Fruit fly (Drosophila melanogaster): ENCODE measurements around the gene Unc-76.

The Unc-76 gene

DNA sequence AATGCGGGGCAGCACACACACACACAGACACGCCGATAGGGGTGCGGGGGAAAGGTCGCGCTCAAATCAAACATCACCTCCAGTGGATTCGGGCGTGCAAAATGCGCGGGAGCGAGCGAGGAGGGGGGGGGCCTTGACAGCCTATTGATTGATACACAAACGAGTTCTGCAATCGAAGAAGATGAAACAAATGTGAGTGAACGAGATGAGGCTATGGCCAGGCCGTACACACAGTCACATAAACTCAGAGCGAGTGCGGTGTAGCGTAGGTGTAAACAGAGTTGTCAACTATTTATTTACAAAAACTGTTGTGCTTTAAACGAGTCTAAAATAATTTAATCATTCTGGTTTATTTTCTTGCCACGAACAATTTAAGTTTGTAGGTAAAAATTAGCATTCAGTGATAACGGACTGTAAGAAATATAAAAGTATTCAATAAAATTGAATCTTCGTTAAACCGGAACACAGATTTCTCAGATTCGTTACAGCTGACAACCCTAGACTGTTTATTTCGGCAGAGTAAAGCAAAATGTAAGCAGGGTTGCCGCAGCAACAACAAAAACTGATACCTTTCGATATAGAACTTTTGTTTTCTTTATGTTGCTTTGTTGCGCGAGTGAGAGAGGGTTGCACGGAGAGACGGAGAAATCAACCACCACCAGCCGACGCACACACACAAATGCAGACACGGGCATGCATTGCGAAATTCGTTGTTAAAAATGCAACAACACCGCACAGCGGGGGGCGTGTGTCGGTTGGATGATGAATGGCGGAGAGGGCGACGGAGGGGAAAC lies 54.8 kb downstream of the Unc-76 start (continued):
- peak; percentile 92 for TF ChIP-seq CG14710 (tag; optimal IDR thresholded peaks at IDR 0.05)
- peak; percentile 85 for TF ChIP-seq az2 (GFP tag; optimal IDR thresholded peaks at IDR 0.05)
- TF ChIP-seq ATbp (GFP tag; optimal IDR thresholded peaks at IDR 0.05), result peak; percentile 76
- TF ChIP-seq CG30403 (GFP tag; optimal IDR thresholded peaks at IDR 0.05), result peak; percentile 89
- TF ChIP-seq CG10209 (GFP tag; optimal IDR thresholded peaks at IDR 0.05), result peak; percentile 90
- TF ChIP-seq CG33557 (GFP tag; optimal IDR thresholded peaks at IDR 0.05), result peak; percentile 91
- TF ChIP-seq CG17359 (tag; optimal IDR thresholded peaks at IDR 0.05), result peak; percentile 90
- peak; percentile 64 for TF ChIP-seq NC2β (GFP tag; optimal IDR thresholded peaks at IDR 0.05)
- TF ChIP-seq her (GFP tag; optimal IDR thresholded peaks at IDR 0.05), result peak; percentile 62
- TF ChIP-seq so (GFP tag; IDR thresholded peaks at IDR 0.05), result peak; percentile 80
- TF ChIP-seq CG6272 (GFP tag; IDR thresholded peaks at IDR 0.05), result peak; percentile 61
- TF ChIP-seq emc (GFP tag; optimal IDR thresholded peaks at IDR 0.05), result peak; percentile 66
- peak; percentile 75 for TF ChIP-seq CG34422 (GFP tag; IDR thresholded peaks at IDR 0.05)
- TF ChIP-seq CG17829 (tag; optimal IDR thresholded peaks at IDR 0.05), result peak; percentile 94
- peak; percentile 76 for TF ChIP-seq CG8359 (GFP tag; optimal IDR thresholded peaks at IDR 0.05; ENCODE audit: borderline replicate concordance)
- TF ChIP-seq Hand (GFP tag; optimal IDR thresholded peaks at IDR 0.05), result peak; percentile 90
- TF ChIP-seq CG17612 (GFP tag; IDR thresholded peaks at IDR 0.05), result peak; percentile 28; the same call in 1 of the 2 replicates
- no peak for TF ChIP-seq CG8478 (optimal IDR thresholded peaks at IDR 0.05)
- TF ChIP-seq mam (GFP tag; optimal IDR thresholded peaks at IDR 0.05), result peak; percentile 86
- peak; percentile 79 for TF ChIP-seq CG14050 (GFP tag; IDR thresholded peaks at IDR 0.05)
- TF ChIP-seq CG15479 (GFP tag; optimal IDR thresholded peaks at IDR 0.05), result peak; percentile 59
- TF ChIP-seq CG11093 (GFP tag; IDR thresholded peaks at IDR 0.05), result peak; percentile 55; the same call in 2 of the 3 replicates
- no peak for TF ChIP-seq Doc3 (GFP tag; IDR thresholded peaks at IDR 0.05; ENCODE audit: partially characterized antibody)
- TF ChIP-seq fru (optimal IDR thresholded peaks at IDR 0.05), result no peak
- peak; percentile 80 for TF ChIP-seq Bteb2 (GFP tag; optimal IDR thresholded peaks at IDR 0.05)
- TF ChIP-seq HHEX (GFP tag; optimal IDR thresholded peaks at IDR 0.05), result peak; percentile 92
- TF ChIP-seq HmgD (GFP tag; optimal IDR thresholded peaks at IDR 0.05), result no peak
- peak; percentile 68 for TF ChIP-seq luna (GFP tag; optimal IDR thresholded peaks at IDR 0.05)
- TF ChIP-seq bcd (GFP tag; optimal IDR thresholded peaks at IDR 0.05), result peak; percentile 84
- peak; percentile 71 for TF ChIP-seq CG13123 (GFP tag; optimal IDR thresholded peaks at IDR 0.05)
- TF ChIP-seq CG10366 (GFP tag; IDR thresholded peaks at IDR 0.05), result peak; percentile 79
- peak; percentile 59; the same call in 2 of the 3 replicates for TF ChIP-seq ken (GFP tag; IDR thresholded peaks at IDR 0.05)
- TF ChIP-seq HLHmδ (GFP tag; optimal IDR thresholded peaks at IDR 0.05), result peak; percentile 37
- TF ChIP-seq corto (GFP tag; optimal IDR thresholded peaks at IDR 0.05), result peak; percentile 75
- peak; percentile 78 for TF ChIP-seq CG6254 (GFP tag; optimal IDR thresholded peaks at IDR 0.05)
- peak; percentile 95 for TF ChIP-seq gem (tag; optimal IDR thresholded peaks at IDR 0.05)
- TF ChIP-seq kah (GFP tag; optimal IDR thresholded peaks at IDR 0.05), result peak; percentile 79
- peak; percentile 88 for TF ChIP-seq sob (GFP tag; IDR thresholded peaks at IDR 0.05)
- peak; percentile 82 for TF ChIP-seq CG1529 (GFP tag; optimal IDR thresholded peaks at IDR 0.05)
- TF ChIP-seq ro (GFP tag; IDR thresholded peaks at IDR 0.05), result peak; percentile 48; the same call in 1 of the 2 replicates
- TF ChIP-seq grn (GFP tag; optimal IDR thresholded peaks at IDR 0.05), result peak; percentile 34
- peak; percentile 14; the same call in 1 of the 2 replicates for TF ChIP-seq CG13287 (GFP tag; IDR thresholded peaks at IDR 0.05; ENCODE audit: partially characterized antibody)
- peak; percentile 67 for TF ChIP-seq sd (tag; optimal IDR thresholded peaks at IDR 0.05)
- TF ChIP-seq kay (GFP tag; optimal IDR thresholded peaks at IDR 0.05), result peak; percentile 75
- peak; percentile 60 for TF ChIP-seq CG5953 (GFP tag; IDR thresholded peaks at IDR 0.05)
- TF ChIP-seq CG12219 (GFP tag; optimal IDR thresholded peaks at IDR 0.05), result peak; percentile 86
- TF ChIP-seq B-H2 (GFP tag; optimal IDR thresholded peaks at IDR 0.05), result peak; percentile 86
- peak; percentile 92 for TF ChIP-seq Fer3 (tag; optimal IDR thresholded peaks at IDR 0.05)
- TF ChIP-seq Lpt (GFP tag; optimal IDR thresholded peaks at IDR 0.05), result no peak
